Worm (Caenorhabditis elegans): ENCODE measurements around the gene srv-3.
"Not testable (repeated sequence)": the region's sequence is repeated elsewhere in the genome, so short reads cannot be mapped to it uniquely, and the experiment has no call there.

The srv-3 gene

DNA sequence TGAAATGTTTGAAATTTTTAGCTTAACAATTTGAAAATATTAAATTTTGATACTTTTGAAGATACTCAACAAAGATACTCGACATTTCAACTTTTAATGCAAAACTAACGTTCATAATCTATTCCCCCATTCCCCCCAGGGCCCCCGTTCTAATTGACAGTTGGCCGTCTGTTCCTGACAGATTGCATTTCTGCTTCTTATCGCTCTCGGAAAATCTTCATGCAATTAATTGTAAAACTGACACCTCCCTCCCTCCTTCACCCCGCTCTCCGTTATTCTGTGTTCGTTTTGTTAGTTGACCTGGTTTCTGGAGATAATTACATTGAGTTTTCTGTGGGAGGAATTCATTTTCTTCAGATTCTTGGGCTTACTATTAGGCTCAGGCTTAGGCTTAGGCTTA lies 9.2 kb upstream of the srv-3 start:
- TF ChIP-seq cnd-1 (tag; optimal IDR thresholded peaks at IDR 0.05): no peak
- TF ChIP-seq hlh-1 (tag; optimal IDR thresholded peaks at IDR 0.05): peak; percentile 21
- TF ChIP-seq unc-62 (GFP tag; optimal IDR thresholded peaks at IDR 0.05): peak; percentile 86

- TF ChIP-seq nhr-12 (tag; optimal IDR thresholded peaks at IDR 0.05) (no peak), tbx-8 (GFP tag; optimal IDR thresholded peaks at IDR 0.05) (no peak), unc-39 (tag; optimal IDR thresholded peaks at IDR 0.05) (no peak), nhr-237 (tag; optimal IDR thresholded peaks at IDR 0.05) (no peak), pha-4 (tag; optimal IDR thresholded peaks at IDR 0.05) (no peak), ceh-43 (GFP tag; optimal IDR thresholded peaks at IDR 0.05) (no peak), elt-3 (tag; optimal IDR thresholded peaks at IDR 0.05) (no peak)
These were observed 7.1 kb upstream of the srv-3 start, which contains the start of gene Y43F8C.17 for ce11 chrV:19715847-19716246. Gene Y43F8C.17, plus strand, starts transcription at chrV:19716147.

DNA sequence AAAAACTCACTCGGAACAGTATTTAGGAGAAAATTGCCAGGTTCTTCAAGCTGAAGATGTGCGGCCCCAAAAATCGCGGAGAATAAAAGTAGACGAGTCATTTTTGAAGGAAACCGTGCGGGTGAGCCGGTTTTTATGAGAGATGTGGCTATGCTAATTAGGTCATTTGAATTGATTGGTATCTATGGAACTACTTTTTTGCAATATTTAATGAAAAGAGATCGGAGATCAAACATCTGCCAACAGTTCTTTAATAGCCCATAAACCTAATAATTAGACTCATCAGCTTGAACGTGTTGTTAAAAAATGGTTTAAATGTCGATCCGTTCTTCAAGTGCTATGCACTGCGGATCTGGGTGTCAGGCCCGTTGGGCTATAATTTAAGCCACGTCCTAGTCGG lies 6.7 kb upstream of the srv-3 start, which contains the start of gene Y43F8C.16:
Y43F8C.16 (minus strand) TSS at position 101 of the 400 bp plus-strand sequence.
- TF ChIP-seq ham-2 (GFP tag; optimal IDR thresholded peaks at IDR 0.05) (no peak), cnd-1 (tag; optimal IDR thresholded peaks at IDR 0.05) (no peak), zip-8 (tag; optimal IDR thresholded peaks at IDR 0.05) (no peak), elt-3 (tag; optimal IDR thresholded peaks at IDR 0.05) (no peak), nhr-76 (tag; optimal IDR thresholded peaks at IDR 0.05) (no peak), elt-1 (tag; optimal IDR thresholded peaks at IDR 0.05; ENCODE audit: borderline replicate concordance, insufficient read depth) (no peak), pha-4 (tag; optimal IDR thresholded peaks at IDR 0.05) (no peak), lin-32 (GFP tag; optimal IDR thresholded peaks at IDR 0.05) (no peak), drap-1 (GFP tag; optimal IDR thresholded peaks at IDR 0.05) (no peak), ceh-39 (tag; optimal IDR thresholded peaks at IDR 0.05) (no peak), nhr-237 (tag; optimal IDR thresholded peaks at IDR 0.05) (no peak), ceh-83 (GFP tag; optimal IDR thresholded peaks at IDR 0.05) (no peak), sptf-1 (tag; optimal IDR thresholded peaks at IDR 0.05) (no peak), mls-2 (tag; optimal IDR thresholded peaks at IDR 0.05) (no peak), lsy-2 (tag; optimal IDR thresholded peaks at IDR 0.05) (no peak)

- not testable (repeated sequence) for TF ChIP-seq nhr-2 (tag; optimal IDR thresholded peaks at IDR 0.05); mep-1 (tag; optimal IDR thresholded peaks at IDR 0.05); bed-3 (GFP tag; optimal IDR thresholded peaks at IDR 0.05)
These were observed 2.9 kb upstream of the srv-3 start, which contains the start of gene Y43F8C.23 for ce11 chrV:19711646-19712045. Gene Y43F8C.23, minus strand, starts transcription at chrV:19711746.

DNA sequence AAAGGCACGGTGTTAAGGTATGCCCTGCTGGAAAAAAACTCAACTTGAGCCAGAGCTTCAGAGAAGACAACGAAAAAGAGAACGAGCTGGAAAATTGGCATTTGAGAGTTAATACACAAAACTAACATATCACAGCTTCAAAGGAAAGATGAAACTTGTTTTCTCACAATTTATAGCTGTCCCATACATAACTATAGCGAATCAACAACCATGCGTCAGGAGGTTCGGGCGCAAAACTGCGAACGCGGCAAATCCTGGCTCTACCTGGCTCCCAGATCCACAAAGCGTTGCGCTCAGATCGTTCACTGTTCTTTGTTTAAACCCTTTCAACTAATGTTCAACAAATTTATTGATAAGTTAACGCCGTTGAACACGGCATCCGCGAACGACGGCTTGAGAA lies 1.8 kb upstream of the srv-3 start, which contains the start of gene Y43F8C.15:
Y43F8C.15 (minus strand) TSS at position 101 of the 400 bp plus-strand sequence.
- not testable (repeated sequence) for TF ChIP-seq ces-1 (GFP tag; optimal IDR thresholded peaks at IDR 0.05); ceh-43 (GFP tag; optimal IDR thresholded peaks at IDR 0.05); cnd-1 (tag; optimal IDR thresholded peaks at IDR 0.05)

ce11 chrV:19697348-19698172 lies 11.2 kb downstream of the srv-3 start, which contains the start of the genes Y43F8C.13 and ani-3:
Gene Y43F8C.13, minus strand, starts transcription at chrV:19697398.
Gene ani-3, plus strand, starts transcription at chrV:19697732.
- TF ChIP-seq blmp-1 (tag; optimal IDR thresholded peaks at IDR 0.05) (no peak), unc-62 (GFP tag; optimal IDR thresholded peaks at IDR 0.05) (no peak), mls-2 (tag; optimal IDR thresholded peaks at IDR 0.05) (no peak), unc-120 (tag; optimal IDR thresholded peaks at IDR 0.05; ENCODE audit: poor library complexity, severe bottlenecking) (no peak), ceh-83 (GFP tag; optimal IDR thresholded peaks at IDR 0.05) (no peak), tbx-8 (GFP tag; optimal IDR thresholded peaks at IDR 0.05) (no peak), cnd-1 (tag; optimal IDR thresholded peaks at IDR 0.05) (no peak), lsy-2 (tag; optimal IDR thresholded peaks at IDR 0.05) (no peak), hlh-1 (tag; optimal IDR thresholded peaks at IDR 0.05) (no peak)

Measured in whole organism, mixed stage, embryonic.